Fruit fly (Drosophila melanogaster): ENCODE results near the gene peg.

dm6 chr3R:21045742-21046141 is 21.8 kb upstream of the peg start, which contains the start of gene CG31189:
- TF ChIP-seq CG6808 (GFP tag; optimal IDR thresholded peaks at IDR 0.05) (no peak), Sox15 (GFP tag; optimal IDR thresholded peaks at IDR 0.05) (no peak), CG8319 (GFP tag; optimal IDR thresholded peaks at IDR 0.05) (no peak), Smox (GFP tag; optimal IDR thresholded peaks at IDR 0.05) (no peak), Hr39 (GFP tag; optimal IDR thresholded peaks at IDR 0.05) (no peak), lz (GFP tag; optimal IDR thresholded peaks at IDR 0.05) (no peak), CG8119 (GFP tag; IDR thresholded peaks at IDR 0.05) (no peak), Lpt (GFP tag; optimal IDR thresholded peaks at IDR 0.05) (no peak), CG34406 (GFP tag; optimal IDR thresholded peaks at IDR 0.05) (no peak), Blimp-1 (GFP tag; optimal IDR thresholded peaks at IDR 0.05) (no peak)

Measured in whole organism, prepupa.